Worm (Caenorhabditis elegans): ENCODE data around the gene Y32F6B.1.

Y32F6B.1 gene

ce11 chrV:10466607-10467092 is 17.9 kb downstream of the Y32F6B.1 start:
- peak; percentile 14 for TF ChIP-seq F13C5.2 (tag; optimal IDR thresholded peaks at IDR 0.05)
- TF ChIP-seq tbx-11 (GFP tag; IDR thresholded peaks at IDR 0.05): no peak
- peak; percentile 55 for TF ChIP-seq hmg-4 (GFP tag; optimal IDR thresholded peaks at IDR 0.05)

- TF ChIP-seq hmg-4 (GFP tag; optimal IDR thresholded peaks at IDR 0.05) (no peak), ama-1 (optimal IDR thresholded peaks at IDR 0.05) (no peak), tbx-37 (GFP tag; conservative IDR thresholded peaks at IDR 0.05) (no peak), hnd-1 (tag; optimal IDR thresholded peaks at IDR 0.05) (no peak), B0310.2 (tag; optimal IDR thresholded peaks at IDR 0.05) (no peak), hmbx-1 (tag; optimal IDR thresholded peaks at IDR 0.05) (no peak), ets-7 (tag; optimal IDR thresholded peaks at IDR 0.05) (no peak), scrt-1 (GFP tag; IDR thresholded peaks at IDR 0.05) (no peak), F13C5.2 (tag; optimal IDR thresholded peaks at IDR 0.05) (no peak), ceh-13 (GFP tag; optimal IDR thresholded peaks at IDR 0.05) (no peak), pes-1 (GFP tag; IDR thresholded peaks at IDR 0.05) (no peak), flt-1 (GFP tag; IDR thresholded peaks at IDR 0.05) (no peak), aly-1 (tag; optimal IDR thresholded peaks at IDR 0.05) (no peak)
These were observed 19.1 kb downstream of the Y32F6B.1 start for ce11 chrV:10465478-10465877.

- no peak for TF ChIP-seq tbx-11 (GFP tag; IDR thresholded peaks at IDR 0.05)
- no peak for TF ChIP-seq pes-1 (GFP tag; IDR thresholded peaks at IDR 0.05)
- TF ChIP-seq hmbx-1 (tag; optimal IDR thresholded peaks at IDR 0.05): no peak
- no peak for TF ChIP-seq hnd-1 (tag; optimal IDR thresholded peaks at IDR 0.05)
- TF ChIP-seq tra-4 (tag; optimal IDR thresholded peaks at IDR 0.05): no peak
- TF ChIP-seq scrt-1 (GFP tag; IDR thresholded peaks at IDR 0.05): no peak
- no peak for TF ChIP-seq ceh-13 (GFP tag; optimal IDR thresholded peaks at IDR 0.05)
- TF ChIP-seq F13C5.2 (tag; optimal IDR thresholded peaks at IDR 0.05): no peak
- no peak for TF ChIP-seq hmg-4 (GFP tag; optimal IDR thresholded peaks at IDR 0.05)
- TF ChIP-seq flt-1 (GFP tag; IDR thresholded peaks at IDR 0.05): no peak
- TF ChIP-seq ama-1 (optimal IDR thresholded peaks at IDR 0.05): no peak
- no peak for TF ChIP-seq ets-7 (tag; optimal IDR thresholded peaks at IDR 0.05)
These were observed 19.8 kb downstream of the Y32F6B.1 start for ce11 chrV:10464746-10465145.

- TF ChIP-seq pes-1 (GFP tag; IDR thresholded peaks at IDR 0.05): no peak
- TF ChIP-seq scrt-1 (GFP tag; IDR thresholded peaks at IDR 0.05): no peak
- no peak for TF ChIP-seq sea-1 (GFP tag; conservative IDR thresholded peaks at IDR 0.05)
- no peak for TF ChIP-seq ceh-36 (tag; optimal IDR thresholded peaks at IDR 0.05)
- no peak for TF ChIP-seq hmbx-1 (tag; optimal IDR thresholded peaks at IDR 0.05)
- no peak for TF ChIP-seq hnd-1 (tag; optimal IDR thresholded peaks at IDR 0.05)
- TF ChIP-seq tbx-11 (GFP tag; IDR thresholded peaks at IDR 0.05): no peak
- TF ChIP-seq ama-1 (optimal IDR thresholded peaks at IDR 0.05): no peak
- TF ChIP-seq hmg-4 (GFP tag; optimal IDR thresholded peaks at IDR 0.05): no peak
These were observed 20.4 kb downstream of the Y32F6B.1 start for ce11 chrV:10464160-10464559.

ce11 chrV:10463276-10463675 is 21.3 kb downstream of the Y32F6B.1 start, which contains the start of gene F22E12.3:
Gene F22E12.3 (minus strand): TSS chrV:10463376.
- no peak for TF ChIP-seq tra-4 (tag; optimal IDR thresholded peaks at IDR 0.05)
- no peak for TF ChIP-seq hmg-4 (GFP tag; optimal IDR thresholded peaks at IDR 0.05)
- TF ChIP-seq sea-1 (GFP tag; conservative IDR thresholded peaks at IDR 0.05): no peak
- no peak for TF ChIP-seq tbx-37 (GFP tag; conservative IDR thresholded peaks at IDR 0.05)
- TF ChIP-seq B0310.2 (tag; optimal IDR thresholded peaks at IDR 0.05): no peak
- TF ChIP-seq hmbx-1 (tag; optimal IDR thresholded peaks at IDR 0.05): no peak
- no peak for TF ChIP-seq scrt-1 (GFP tag; IDR thresholded peaks at IDR 0.05)
- TF ChIP-seq ceh-13 (GFP tag; optimal IDR thresholded peaks at IDR 0.05): no peak
- no peak for TF ChIP-seq tbx-11 (GFP tag; IDR thresholded peaks at IDR 0.05)
- TF ChIP-seq ama-1 (optimal IDR thresholded peaks at IDR 0.05): no peak
- no peak for TF ChIP-seq F13C5.2 (tag; optimal IDR thresholded peaks at IDR 0.05)
- no peak for TF ChIP-seq ets-7 (tag; optimal IDR thresholded peaks at IDR 0.05)
- TF ChIP-seq hnd-1 (tag; optimal IDR thresholded peaks at IDR 0.05): no peak
- TF ChIP-seq ceh-36 (tag; optimal IDR thresholded peaks at IDR 0.05): no peak
- no peak for TF ChIP-seq aly-1 (tag; optimal IDR thresholded peaks at IDR 0.05)
- TF ChIP-seq flt-1 (GFP tag; IDR thresholded peaks at IDR 0.05): no peak
- no peak for TF ChIP-seq pes-1 (GFP tag; IDR thresholded peaks at IDR 0.05)

ce11 chrV:10462066-10462465 is 22.5 kb downstream of the Y32F6B.1 start, which contains the start of gene chw-1:
Gene chw-1 (plus strand): TSS chrV:10462282.
- no peak for TF ChIP-seq tbx-11 (GFP tag; IDR thresholded peaks at IDR 0.05)
- TF ChIP-seq hnd-1 (tag; optimal IDR thresholded peaks at IDR 0.05): no peak
- no peak for TF ChIP-seq sea-1 (GFP tag; conservative IDR thresholded peaks at IDR 0.05)
- no peak for TF ChIP-seq scrt-1 (GFP tag; IDR thresholded peaks at IDR 0.05)
- TF ChIP-seq ceh-13 (GFP tag; optimal IDR thresholded peaks at IDR 0.05): no peak

ce11 chrV:10460685-10461084 is 23.9 kb downstream of the Y32F6B.1 start:
- TF ChIP-seq aly-1 (tag; optimal IDR thresholded peaks at IDR 0.05): no peak
- no peak for TF ChIP-seq hmg-4 (GFP tag; optimal IDR thresholded peaks at IDR 0.05)
- no peak for TF ChIP-seq ets-7 (tag; optimal IDR thresholded peaks at IDR 0.05)

- TF ChIP-seq pes-1 (GFP tag; IDR thresholded peaks at IDR 0.05) (no peak), tra-4 (tag; optimal IDR thresholded peaks at IDR 0.05) (no peak), ceh-36 (tag; optimal IDR thresholded peaks at IDR 0.05) (no peak), tbx-37 (GFP tag; conservative IDR thresholded peaks at IDR 0.05) (no peak), flt-1 (GFP tag; IDR thresholded peaks at IDR 0.05) (no peak), tbx-11 (GFP tag; IDR thresholded peaks at IDR 0.05) (no peak), hmg-4 (GFP tag; optimal IDR thresholded peaks at IDR 0.05) (no peak), sea-1 (GFP tag; conservative IDR thresholded peaks at IDR 0.05) (no peak), B0310.2 (tag; optimal IDR thresholded peaks at IDR 0.05) (no peak), aly-1 (tag; optimal IDR thresholded peaks at IDR 0.05) (no peak)
These were observed 27.3 kb downstream of the Y32F6B.1 start, which contains the start of gene F22E12.1 for ce11 chrV:10457247-10457646. Gene F22E12.1 (minus strand): TSS chrV:10457347.

Data from whole organism, early embryonic.